Fruit fly (Drosophila melanogaster): ENCODE measurements around the gene TyrR.

TyrR gene

dm6 chr3R:17718051-17718693 lies 44.8 kb downstream of the TyrR start, which contains the start of gene osa (continued):
- TF ChIP-seq Atf6 (GFP tag; IDR thresholded peaks at IDR 0.05) = no peak
- peak; percentile 75 for TF ChIP-seq CG17186 (GFP tag; optimal IDR thresholded peaks at IDR 0.05)
- TF ChIP-seq CG1602 (GFP tag; optimal IDR thresholded peaks at IDR 0.05) = no peak
- TF ChIP-seq PHDP (tag; optimal IDR thresholded peaks at IDR 0.05) = no peak
- TF ChIP-seq sug (tag; optimal IDR thresholded peaks at IDR 0.05) = peak; percentile 29
- no peak for TF ChIP-seq bsh (GFP tag; optimal IDR thresholded peaks at IDR 0.05)
- no peak for TF ChIP-seq Optix (GFP tag; IDR thresholded peaks at IDR 0.05)
- no peak for TF ChIP-seq CG4707 (GFP tag; optimal IDR thresholded peaks at IDR 0.05)
- TF ChIP-seq CG10959 (GFP tag; IDR thresholded peaks at IDR 0.05) = no peak
- TF ChIP-seq tx (GFP tag; optimal IDR thresholded peaks at IDR 0.05) = no peak
- no peak for TF ChIP-seq NFAT (GFP tag; IDR thresholded peaks at IDR 0.05)
- no peak for TF ChIP-seq ac (GFP tag; optimal IDR thresholded peaks at IDR 0.05)
- TF ChIP-seq B-H1 (GFP tag; IDR thresholded peaks at IDR 0.05) = no peak
- TF ChIP-seq Scr (GFP tag; IDR thresholded peaks at IDR 0.05; ENCODE audit: partially characterized antibody) = no peak
- TF ChIP-seq twi (tag; optimal IDR thresholded peaks at IDR 0.05) = no peak
- no peak for TF ChIP-seq ro (GFP tag; IDR thresholded peaks at IDR 0.05)
- peak in 1 of 2 experiments; percentile 2 for TF ChIP-seq Pdp1 (GFP tag; optimal IDR thresholded peaks at IDR 0.05)
- peak; percentile 25 for TF ChIP-seq CG2712 (tag; optimal IDR thresholded peaks at IDR 0.05)
- peak; percentile 64 for TF ChIP-seq nmo (GFP tag; optimal IDR thresholded peaks at IDR 0.05)
- no peak for TF ChIP-seq CG9215 (GFP tag; IDR thresholded peaks at IDR 0.05)
- TF ChIP-seq CG12391 (tag; optimal IDR thresholded peaks at IDR 0.05) = peak; percentile 10
- TF ChIP-seq crol (GFP tag; IDR thresholded peaks at IDR 0.05) = no peak
- no peak for TF ChIP-seq Doc2 (GFP tag; IDR thresholded peaks at IDR 0.05)
- TF ChIP-seq tin (GFP tag; optimal IDR thresholded peaks at IDR 0.05) = no peak
- TF ChIP-seq cwo (GFP tag; optimal IDR thresholded peaks at IDR 0.05) = peak; percentile 13
- TF ChIP-seq slou (GFP tag; optimal IDR thresholded peaks at IDR 0.05) = no peak
- TF ChIP-seq phol (tag; optimal IDR thresholded peaks at IDR 0.05) = peak; percentile 100
- peak; percentile 5 for TF ChIP-seq HmgD (GFP tag; optimal IDR thresholded peaks at IDR 0.05)
- peak; percentile 3 for TF ChIP-seq dmrt99B (tag; optimal IDR thresholded peaks at IDR 0.05)
- TF ChIP-seq Hr51 (GFP tag; optimal IDR thresholded peaks at IDR 0.05) = no peak
- no peak for TF ChIP-seq CG13296 (GFP tag; optimal IDR thresholded peaks at IDR 0.05)
- TF ChIP-seq CG34422 (GFP tag; IDR thresholded peaks at IDR 0.05) = no peak
- peak in 1 of 3 experiments; percentile 32 for TF ChIP-seq Stat92E (GFP tag; optimal IDR thresholded peaks at IDR 0.05)
- no peak for TF ChIP-seq NK7.1 (GFP tag; optimal IDR thresholded peaks at IDR 0.05)
- TF ChIP-seq so (GFP tag; IDR thresholded peaks at IDR 0.05) = no peak
- TF ChIP-seq Sry-δ (GFP tag; optimal IDR thresholded peaks at IDR 0.05) = peak; percentile 94
- TF ChIP-seq dimm (GFP tag; IDR thresholded peaks at IDR 0.05) = no peak
- TF ChIP-seq CG7839 (tag; optimal IDR thresholded peaks at IDR 0.05) = no peak
- TF ChIP-seq D19B (GFP tag; optimal IDR thresholded peaks at IDR 0.05) = no peak
- TF ChIP-seq pb (GFP tag; optimal IDR thresholded peaks at IDR 0.05) = no peak
- TF ChIP-seq CG12769 (tag; optimal IDR thresholded peaks at IDR 0.05) = no peak
- no peak for TF ChIP-seq CG4328 (GFP tag; optimal IDR thresholded peaks at IDR 0.05)
- no peak for TF ChIP-seq rib (GFP tag; IDR thresholded peaks at IDR 0.05)
- peak; percentile 8 for TF ChIP-seq Dad (GFP tag; optimal IDR thresholded peaks at IDR 0.05)
- no peak for TF ChIP-seq CG17359 (tag; optimal IDR thresholded peaks at IDR 0.05)
- no peak for TF ChIP-seq Dll (GFP tag; IDR thresholded peaks at IDR 0.05; ENCODE audit: partially characterized antibody)

All from whole organism, embryonic.